Fruit fly (Drosophila melanogaster): Measurements from ENCODE around the gene CG32147.

Gene CG32147

DNA sequence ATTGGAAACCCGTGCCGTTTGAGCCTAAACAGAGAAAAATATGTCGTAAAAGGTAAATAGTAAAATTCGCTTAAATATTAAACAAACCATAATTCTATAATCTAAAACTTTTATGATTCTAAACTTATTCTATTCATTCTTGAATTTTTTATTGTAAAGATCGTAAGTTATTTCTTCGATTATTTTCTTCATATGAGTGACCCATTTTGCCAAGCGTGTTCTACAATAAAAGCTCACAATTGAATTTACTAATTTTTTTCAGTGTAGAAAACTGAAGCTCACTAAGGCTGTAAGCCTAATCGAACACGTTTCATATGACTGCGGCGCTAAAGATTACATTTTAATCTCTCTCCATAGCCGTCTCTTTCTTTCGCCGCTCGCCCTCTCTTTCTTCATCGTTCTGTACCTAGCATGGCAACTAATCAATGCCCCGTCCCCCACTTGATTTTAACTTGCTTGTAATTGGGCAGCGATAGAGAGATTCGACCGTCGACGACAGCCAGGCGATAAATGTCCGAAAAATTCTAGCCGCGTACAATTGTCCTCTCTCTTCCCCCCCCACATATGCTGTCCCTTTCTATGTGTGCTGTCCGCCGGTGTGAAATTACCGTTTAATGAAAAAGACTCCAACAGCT, 28.0 kb upstream of the CG32147 start:
- TF ChIP-seq CG9948 (tag; optimal IDR thresholded peaks at IDR 0.05) (no peak), CG15710 (tag; optimal IDR thresholded peaks at IDR 0.05) (no peak), D1 (tag; optimal IDR thresholded peaks at IDR 0.05) (no peak), CG32121 (GFP tag; IDR thresholded peaks at IDR 0.05) (no peak), Ets98B (GFP tag; IDR thresholded peaks at IDR 0.05) (no peak), CG34367 (tag; optimal IDR thresholded peaks at IDR 0.05) (no peak), gl (tag; optimal IDR thresholded peaks at IDR 0.05) (no peak), CG8301 (tag; optimal IDR thresholded peaks at IDR 0.05) (peak; percentile 53), CG13204 (GFP tag; optimal IDR thresholded peaks at IDR 0.05) (no peak), Pif1B (GFP tag; optimal IDR thresholded peaks at IDR 0.05) (no peak), EcR (GFP tag; optimal IDR thresholded peaks at IDR 0.05) (no peak), CG12605 (GFP tag; IDR thresholded peaks at IDR 0.05) (peak; percentile 15; the same call in 1 of the 2 replicates), rn (GFP tag; IDR thresholded peaks at IDR 0.05) (no peak), fd96Ca (GFP tag; IDR thresholded peaks at IDR 0.05) (0 out of 3 replicates have a peak, but pooled peaks have one; percentile 24), CG8159 (tag; optimal IDR thresholded peaks at IDR 0.05) (peak; percentile 38), CG10348 (GFP tag; IDR thresholded peaks at IDR 0.05) (no peak), CG4496 (GFP tag; IDR thresholded peaks at IDR 0.05) (no peak), Snoo (tag; optimal IDR thresholded peaks at IDR 0.05) (no peak), Pif1A (GFP tag; optimal IDR thresholded peaks at IDR 0.05) (no peak), CG17806 (tag; optimal IDR thresholded peaks at IDR 0.05) (peak; percentile 2), CG14655 (GFP tag; optimal IDR thresholded peaks at IDR 0.05) (peak; percentile 67)

DNA sequence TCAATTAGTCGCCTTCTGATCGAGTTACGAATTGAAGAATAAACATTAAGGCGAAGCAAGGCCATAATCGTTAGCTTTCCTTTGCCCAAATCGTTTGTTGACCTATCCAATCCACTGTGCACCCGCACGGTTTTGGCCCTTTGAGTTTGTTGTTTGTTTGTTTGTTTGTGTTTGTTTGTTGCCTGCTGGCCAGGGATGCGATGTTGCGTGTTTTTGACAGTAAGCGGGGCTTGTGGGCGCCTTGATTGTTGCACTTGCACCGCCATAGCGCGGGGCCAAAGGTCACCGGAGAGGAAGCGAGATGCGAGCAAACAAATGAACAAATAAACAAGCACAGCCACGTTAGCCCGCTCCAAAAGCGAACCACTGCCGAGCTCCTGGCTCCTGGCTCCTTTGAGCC, 25.9 kb upstream of the CG32147 start:
- no peak for TF ChIP-seq EcR (GFP tag; optimal IDR thresholded peaks at IDR 0.05)
- TF ChIP-seq Pif1B (GFP tag; optimal IDR thresholded peaks at IDR 0.05) = no peak
- no peak for TF ChIP-seq Pif1A (GFP tag; optimal IDR thresholded peaks at IDR 0.05)
- TF ChIP-seq fd96Ca (GFP tag; IDR thresholded peaks at IDR 0.05) = no peak
- TF ChIP-seq CG9948 (tag; optimal IDR thresholded peaks at IDR 0.05) = no peak
- no peak for TF ChIP-seq CG17806 (tag; optimal IDR thresholded peaks at IDR 0.05)
- TF ChIP-seq Ets98B (GFP tag; IDR thresholded peaks at IDR 0.05) = no peak
- TF ChIP-seq rn (GFP tag; IDR thresholded peaks at IDR 0.05) = no peak
- TF ChIP-seq CG12605 (GFP tag; IDR thresholded peaks at IDR 0.05) = no peak
- no peak for TF ChIP-seq Snoo (tag; optimal IDR thresholded peaks at IDR 0.05)
- TF ChIP-seq CG32121 (GFP tag; IDR thresholded peaks at IDR 0.05) = no peak
- no peak for TF ChIP-seq CG8159 (tag; optimal IDR thresholded peaks at IDR 0.05)
- no peak for TF ChIP-seq CG15710 (tag; optimal IDR thresholded peaks at IDR 0.05)
- TF ChIP-seq gl (tag; optimal IDR thresholded peaks at IDR 0.05) = no peak
- no peak for TF ChIP-seq CG13204 (GFP tag; optimal IDR thresholded peaks at IDR 0.05)
- TF ChIP-seq CG14655 (GFP tag; optimal IDR thresholded peaks at IDR 0.05) = no peak
- TF ChIP-seq CG4496 (GFP tag; IDR thresholded peaks at IDR 0.05) = no peak
- no peak for TF ChIP-seq CG10348 (GFP tag; IDR thresholded peaks at IDR 0.05)

DNA sequence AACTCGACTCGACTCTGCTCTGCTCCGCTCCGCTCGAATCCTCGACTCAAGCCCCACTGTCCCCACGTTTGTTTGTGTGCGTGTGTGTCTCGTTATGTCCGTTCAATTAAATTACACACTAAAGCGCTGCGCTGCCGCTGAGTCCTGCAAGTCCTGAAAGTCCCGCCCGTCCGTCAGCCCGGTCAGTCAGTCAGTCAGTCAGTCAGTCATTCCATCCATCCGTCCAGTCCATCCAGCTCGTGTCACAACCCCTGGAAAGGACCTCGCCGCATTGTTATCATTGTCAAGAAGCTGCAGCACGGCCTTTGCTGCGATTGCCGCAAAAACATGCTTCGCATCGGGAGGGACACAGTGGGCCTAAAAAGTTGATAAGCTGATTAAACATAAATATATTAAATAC, 25.2 kb upstream of the CG32147 start:
- no peak for TF ChIP-seq Pif1A (GFP tag; optimal IDR thresholded peaks at IDR 0.05)
- no peak for TF ChIP-seq CG9948 (tag; optimal IDR thresholded peaks at IDR 0.05)
- no peak for TF ChIP-seq Snoo (tag; optimal IDR thresholded peaks at IDR 0.05)
- no peak for TF ChIP-seq CG32121 (GFP tag; IDR thresholded peaks at IDR 0.05)
- no peak for TF ChIP-seq D1 (tag; optimal IDR thresholded peaks at IDR 0.05)
- no peak for TF ChIP-seq CG10348 (GFP tag; IDR thresholded peaks at IDR 0.05)
- TF ChIP-seq fd96Ca (GFP tag; IDR thresholded peaks at IDR 0.05) = no peak
- no peak for TF ChIP-seq CG17806 (tag; optimal IDR thresholded peaks at IDR 0.05)
- TF ChIP-seq Ets98B (GFP tag; IDR thresholded peaks at IDR 0.05) = no peak
- TF ChIP-seq EcR (GFP tag; optimal IDR thresholded peaks at IDR 0.05) = no peak

DNA sequence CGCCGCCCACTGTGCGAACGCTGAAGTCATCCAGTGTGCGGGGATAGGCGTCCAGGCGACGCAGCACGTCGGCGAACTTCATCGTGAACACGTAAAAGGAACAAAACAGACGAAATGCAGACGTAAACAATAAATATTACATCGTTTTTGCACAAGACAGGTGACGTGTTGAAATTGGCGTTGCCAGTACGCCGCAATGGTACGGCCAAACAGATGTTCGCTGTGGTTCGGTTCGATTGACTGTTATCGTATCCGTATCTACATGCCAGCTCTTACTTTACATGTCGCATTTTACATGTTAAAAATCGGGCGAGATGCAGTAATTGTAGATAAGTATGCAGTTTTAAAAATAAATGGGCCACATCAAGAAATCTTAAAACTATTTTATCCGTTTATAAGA, 19.6 kb upstream of the CG32147 start, which contains the start of gene CG7011:
TSS of gene CG7011 (minus strand) at position 215 of the 400 bp plus-strand sequence.
- TF ChIP-seq Snoo (tag; optimal IDR thresholded peaks at IDR 0.05) = no peak

dm6 chr3L:15162988-15163387, 19.1 kb upstream of the CG32147 start:
- TF ChIP-seq CG8159 (tag; optimal IDR thresholded peaks at IDR 0.05) (no peak), CG32121 (GFP tag; IDR thresholded peaks at IDR 0.05) (no peak), CG4496 (GFP tag; IDR thresholded peaks at IDR 0.05) (no peak)

dm6 chr3L:15162005-15162404, 18.1 kb upstream of the CG32147 start:
- TF ChIP-seq CG8159 (tag; optimal IDR thresholded peaks at IDR 0.05) (no peak), CG13204 (GFP tag; optimal IDR thresholded peaks at IDR 0.05) (no peak), CG4496 (GFP tag; IDR thresholded peaks at IDR 0.05) (no peak), Pif1A (GFP tag; optimal IDR thresholded peaks at IDR 0.05) (no peak)

DNA sequence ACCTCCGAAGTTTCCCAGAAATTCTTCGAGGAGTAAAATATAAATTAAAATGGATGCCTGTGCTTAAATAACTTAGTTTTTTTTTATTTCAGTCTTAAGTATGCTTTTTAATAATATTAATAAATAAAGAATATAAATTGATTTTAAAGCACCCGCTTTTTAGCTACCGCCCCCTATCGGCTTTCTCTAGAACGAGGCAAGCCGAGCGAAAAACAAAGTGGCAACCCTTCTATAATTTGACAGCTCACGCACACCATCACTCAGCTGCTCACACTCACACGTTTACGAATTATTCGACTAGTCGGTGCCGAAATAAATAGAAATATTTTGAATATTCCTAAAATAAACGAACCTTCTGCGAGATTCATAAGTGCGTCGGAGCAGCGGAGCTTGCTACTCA, 17.7 kb upstream of the CG32147 start, which contains the start of gene CG6878:
TSS of gene CG6878 (plus strand) at position 269 of the 400 bp plus-strand sequence.
- TF ChIP-seq CG32121 (GFP tag; IDR thresholded peaks at IDR 0.05) = no peak
- TF ChIP-seq Pif1A (GFP tag; optimal IDR thresholded peaks at IDR 0.05) = no peak
- no peak for TF ChIP-seq Snoo (tag; optimal IDR thresholded peaks at IDR 0.05)
- TF ChIP-seq rn (GFP tag; IDR thresholded peaks at IDR 0.05) = no peak
- TF ChIP-seq gl (tag; optimal IDR thresholded peaks at IDR 0.05) = no peak
- no peak for TF ChIP-seq CG10348 (GFP tag; IDR thresholded peaks at IDR 0.05)
- no peak for TF ChIP-seq Pif1B (GFP tag; optimal IDR thresholded peaks at IDR 0.05)
- TF ChIP-seq fd96Ca (GFP tag; IDR thresholded peaks at IDR 0.05) = no peak
- TF ChIP-seq CG12605 (GFP tag; IDR thresholded peaks at IDR 0.05) = no peak
- TF ChIP-seq CG13204 (GFP tag; optimal IDR thresholded peaks at IDR 0.05) = no peak
- TF ChIP-seq Ets98B (GFP tag; IDR thresholded peaks at IDR 0.05) = no peak
- TF ChIP-seq EcR (GFP tag; optimal IDR thresholded peaks at IDR 0.05) = no peak
- TF ChIP-seq D1 (tag; optimal IDR thresholded peaks at IDR 0.05) = no peak
- TF ChIP-seq CG14655 (GFP tag; optimal IDR thresholded peaks at IDR 0.05) = no peak
- TF ChIP-seq CG9948 (tag; optimal IDR thresholded peaks at IDR 0.05) = no peak
- TF ChIP-seq CG34367 (tag; optimal IDR thresholded peaks at IDR 0.05) = no peak
- no peak for TF ChIP-seq CG8159 (tag; optimal IDR thresholded peaks at IDR 0.05)
- TF ChIP-seq CG8301 (tag; optimal IDR thresholded peaks at IDR 0.05) = no peak
- TF ChIP-seq CG15710 (tag; optimal IDR thresholded peaks at IDR 0.05) = no peak
